Fruit fly (Drosophila melanogaster) whole organism, prepupa: ENCODE measurements around the gene shf.

Experiments
- Blimp-1 ChIP-seq: fragments of 200-800 bp; sonication (Bioruptor generic); optimal IDR thresholded peaks from 3 replicates; lab custom pipeline; 2017; ENCODE audit warnings: missing biosample characterization, missing genetic modification characterization, mild to moderate bottlenecking, moderate library complexity, missing genetic modification reagents
- CG11902 ChIP-seq: fragments of 200-800 bp; sonication (Bioruptor generic); optimal IDR thresholded peaks from 3 replicates; lab custom pipeline; 2016; ENCODE audit warnings: missing biosample characterization, missing genetic modification characterization
- CG15336 ChIP-seq: fragments of 200-800 bp; sonication (Bioruptor generic); IDR thresholded peaks from 2 replicates; pipeline ENCODE4 v1.3.6; 2022; ENCODE audit warnings: missing biosample characterization, missing genetic modification characterization
- CG1621 ChIP-seq: fragments of 200-800 bp; sonication (Bioruptor generic); optimal IDR thresholded peaks from 3 replicates; lab custom pipeline; 2018; ENCODE audit warnings: missing biosample characterization, mild to moderate bottlenecking, missing genetic modification characterization
- CG3032 ChIP-seq: fragments of 200-800 bp; optimal IDR thresholded peaks from 2 replicates; lab custom pipeline; 2019; ENCODE audit warnings: missing biosample characterization, mild to moderate bottlenecking, missing genetic modification characterization, moderate library complexity
- CG31627 ChIP-seq: fragments of 200-800 bp; sonication (Bioruptor generic); optimal IDR thresholded peaks from 3 replicates; lab custom pipeline; 2016; ENCODE audit warnings: missing biosample characterization, missing genetic modification characterization
- CG6163 ChIP-seq: fragments of 200-800 bp; sonication (Bioruptor generic); IDR thresholded peaks from 3 replicates; pipeline ENCODE4 v1.3.6; 2022; ENCODE audit warnings: missing biosample characterization, missing genetic modification characterization
- CG7368 ChIP-seq: fragments of 200-800 bp; sonication (Bioruptor generic); optimal IDR thresholded peaks from 3 replicates; lab custom pipeline; 2016; ENCODE audit warnings: missing biosample characterization, missing genetic modification characterization
- CG8119 ChIP-seq: fragments of 200-800 bp; sonication (Bioruptor generic); IDR thresholded peaks from 3 replicates; pipeline ENCODE4 v1.3.6; 2022; ENCODE audit warnings: missing biosample characterization, missing genetic modification characterization
- CG9139 ChIP-seq: fragments of 200-800 bp; sonication (Bioruptor generic); optimal IDR thresholded peaks from 3 replicates; lab custom pipeline; 2017; ENCODE audit warnings: missing biosample characterization, mild to moderate bottlenecking, missing genetic modification characterization
- Eip78C ChIP-seq: fragments of 200-800 bp; sonication (Bioruptor generic); peaks from one replicate; lab custom pipeline; 2016; ENCODE audit warnings: missing biosample characterization, missing genetic modification characterization
- Ets96B ChIP-seq: fragments of 200-800 bp; optimal IDR thresholded peaks from 2 replicates; lab custom pipeline; 2019; ENCODE audit warnings: missing biosample characterization, mild to moderate bottlenecking, missing genetic modification characterization, moderate library complexity
- Gug ChIP-seq: fragments of 200-800 bp; sonication (Bioruptor generic); IDR thresholded peaks from 2 replicates; pipeline ENCODE4 v1.3.6; 2022; ENCODE audit warnings: missing biosample characterization, missing genetic modification characterization
- Hr4 ChIP-seq: fragments of 200-800 bp; sonication (Bioruptor generic); optimal IDR thresholded peaks from 3 replicates; lab custom pipeline; 2016; ENCODE audit warnings: missing biosample characterization, missing genetic modification characterization
- Smox ChIP-seq: fragments of 200-800 bp; sonication (Bioruptor generic); optimal IDR thresholded peaks from 3 replicates; lab custom pipeline; 2016; ENCODE audit warnings: missing biosample characterization, missing genetic modification characterization
- Sox102F ChIP-seq: fragments of 200-800 bp; sonication (Bioruptor generic); optimal IDR thresholded peaks from 2 replicates; lab custom pipeline; 2016; ENCODE audit warnings: missing biosample characterization, mild to moderate bottlenecking, missing genetic modification characterization
- Sox15 ChIP-seq: fragments of 200-800 bp; sonication (Bioruptor generic); optimal IDR thresholded peaks from 3 replicates; lab custom pipeline; 2016; ENCODE audit warnings: missing biosample characterization, missing genetic modification characterization
- achi ChIP-seq: fragments of 200-800 bp; sonication (Bioruptor generic); optimal IDR thresholded peaks from 3 replicates; lab custom pipeline; 2016; ENCODE audit warnings: missing biosample characterization, missing genetic modification characterization
- cyc ChIP-seq: fragments of 200-800 bp; sonication (Bioruptor generic); optimal IDR thresholded peaks from 3 replicates; lab custom pipeline; 2016; ENCODE audit warnings: missing biosample characterization, missing genetic modification characterization
- dac ChIP-seq: fragments of 200-800 bp; sonication (Bioruptor generic); optimal IDR thresholded peaks from 2 replicates; lab custom pipeline; 2017; ENCODE audit warnings: missing biosample characterization, mild to moderate bottlenecking, missing genetic modification characterization
- dsx ChIP-seq: fragments of 200-800 bp; optimal IDR thresholded peaks from 3 replicates; lab custom pipeline; 2019; ENCODE audit warnings: missing biosample characterization, mild to moderate bottlenecking, missing genetic modification characterization, moderate library complexity; ENCODE audit not compliant: poor library complexity, severe bottlenecking
- eg ChIP-seq: fragments of 200-800 bp; sonication (Bioruptor generic); IDR thresholded peaks from 3 replicates; pipeline ENCODE4 v1.3.6; 2022; ENCODE audit warnings: missing biosample characterization, missing genetic modification characterization
- esn ChIP-seq: fragments of 200-800 bp; sonication (Bioruptor generic); optimal IDR thresholded peaks from 2 replicates; lab custom pipeline; 2016; ENCODE audit warnings: missing biosample characterization, mild to moderate bottlenecking, missing genetic modification characterization, moderate library complexity
- fd59A ChIP-seq: fragments of 200-800 bp; sonication (Bioruptor generic); optimal IDR thresholded peaks from 2 replicates; lab custom pipeline; 2017; ENCODE audit warnings: missing biosample characterization, mild to moderate bottlenecking, missing genetic modification characterization, missing genetic modification reagents
- fkh ChIP-seq: fragments of 200-800 bp; sonication (Bioruptor generic); optimal IDR thresholded peaks from 3 replicates; lab custom pipeline; 2017; ENCODE audit warnings: missing biosample characterization, mild to moderate bottlenecking, missing genetic modification characterization, moderate library complexity
- lz ChIP-seq: fragments of 200-800 bp; sonication (Bioruptor generic); optimal IDR thresholded peaks from 3 replicates; lab custom pipeline; 2016; ENCODE audit warnings: missing biosample characterization, missing genetic modification characterization
- net ChIP-seq: fragments of 200-800 bp; sonication (Bioruptor generic); optimal IDR thresholded peaks from 3 replicates; lab custom pipeline; 2016; ENCODE audit warnings: missing biosample characterization, missing genetic modification characterization
- salr ChIP-seq, 2 experiments: fragments of 200-800 bp; sonication (Bioruptor generic); optimal IDR thresholded peaks; 3 replicates each; lab custom pipeline; 2016 to 2018; ENCODE audit warnings: missing biosample characterization in 2 of 2, missing genetic modification characterization in 2 of 2, mild to moderate bottlenecking in 1 of 2
- spab ChIP-seq: fragments of 200-800 bp; sonication (Bioruptor generic); optimal IDR thresholded peaks from 2 replicates; lab custom pipeline; 2017; ENCODE audit warnings: missing biosample characterization, mild to moderate bottlenecking, missing genetic modification characterization, missing genetic modification reagents
- ss ChIP-seq, 2 experiments: fragments of 200-800 bp; sonication (Bioruptor generic); optimal IDR thresholded peaks; 2 replicates in 1 of 2; 3 replicates in 1 of 2; lab custom pipeline; 2017 to 2018; ENCODE audit warnings: mild to moderate bottlenecking in 2 of 2, missing biosample characterization in 2 of 2, missing genetic modification characterization in 2 of 2, moderate library complexity in 1 of 2
- topi ChIP-seq: fragments of 200-800 bp; sonication (Bioruptor generic); optimal IDR thresholded peaks from 3 replicates; lab custom pipeline; 2016; ENCODE audit warnings: missing biosample characterization, missing genetic modification characterization
- vri ChIP-seq: fragments of 200-800 bp; sonication (Bioruptor generic); optimal IDR thresholded peaks from 3 replicates; lab custom pipeline; 2016; ENCODE audit warnings: missing biosample characterization, mild to moderate bottlenecking, missing genetic modification characterization

The shf gene

DNA sequence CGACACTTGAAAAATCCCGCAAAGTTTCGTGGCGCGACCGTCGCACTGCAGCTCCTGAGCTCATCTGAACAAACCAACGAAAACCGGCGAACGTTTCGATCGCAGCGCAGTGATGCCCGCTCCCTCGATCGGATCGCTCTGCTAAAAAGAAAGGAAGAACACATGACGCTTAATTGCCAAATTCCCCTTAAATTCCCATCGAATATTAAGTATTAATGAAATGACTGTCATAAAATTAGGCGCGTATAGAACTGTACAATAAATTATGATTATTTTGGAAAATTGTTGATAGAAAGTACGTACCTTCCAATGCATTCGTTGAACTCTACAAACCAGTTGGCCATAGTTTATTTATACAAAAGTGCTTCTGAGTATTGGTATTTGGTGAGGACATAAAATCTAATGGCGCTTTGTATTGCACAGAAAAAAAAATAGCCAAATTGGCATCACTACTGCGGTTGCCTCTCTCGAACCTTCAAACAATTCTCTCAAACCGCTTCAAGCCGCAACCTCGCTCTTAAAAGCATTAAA, at the start of gene shf:
Gene shf, minus strand, starts transcription at position 51 of the 531 bp plus-strand sequence.
- no peak for TF ChIP-seq vri (GFP tag; lab: Kevin White, UChicago)
- no peak for TF ChIP-seq Blimp-1 (GFP tag; lab: Kevin White, UChicago)
- no peak for TF ChIP-seq net (GFP tag; lab: Kevin White, UChicago)
- TF ChIP-seq Eip78C (GFP tag; lab: Kevin White, UChicago), result peak; percentile 73
- peak; percentile 20 for TF ChIP-seq CG3032 (tag; lab: Kevin White, UChicago)
- peak; percentile 6 for TF ChIP-seq dsx
- TF ChIP-seq cyc (GFP tag; lab: Kevin White, UChicago), result no peak
- 0 out of 3 replicates have a peak, but pooled peaks have one; percentile 32 for TF ChIP-seq eg (GFP tag; lab: Robert Waterston, UW)
- peak; percentile 46 for TF ChIP-seq Hr4
- TF ChIP-seq CG11902 (GFP tag; lab: Kevin White, UChicago), result no peak
- TF ChIP-seq achi (GFP tag; lab: Kevin White, UChicago), result peak; percentile 39
- peak; percentile 22 for TF ChIP-seq lz
- no peak for TF ChIP-seq Sox15 (GFP tag; lab: Kevin White, UChicago)
- TF ChIP-seq CG31627 (GFP tag; lab: Kevin White, UChicago), result peak; percentile 3
- peak; percentile 9 for TF ChIP-seq Ets96B
- peak; percentile 12 for TF ChIP-seq CG7368
- no peak for TF ChIP-seq ss (GFP tag; optimal IDR thresholded peaks at IDR 0.05; lab: Kevin White, UChicago)
- peak; percentile 35; the same call in 1 of the 2 replicates for TF ChIP-seq CG15336
- TF ChIP-seq Sox102F (GFP tag; lab: Kevin White, UChicago), result peak; percentile 18
- peak; percentile 37 for TF ChIP-seq topi (GFP tag; lab: Kevin White, UChicago)
- peak; percentile 21; the same call in 1 of the 3 replicates for TF ChIP-seq CG8119
- TF ChIP-seq fd59A (GFP tag; lab: Kevin White, UChicago), result peak; percentile 4
- peak; percentile 56 for TF ChIP-seq esn

DNA sequence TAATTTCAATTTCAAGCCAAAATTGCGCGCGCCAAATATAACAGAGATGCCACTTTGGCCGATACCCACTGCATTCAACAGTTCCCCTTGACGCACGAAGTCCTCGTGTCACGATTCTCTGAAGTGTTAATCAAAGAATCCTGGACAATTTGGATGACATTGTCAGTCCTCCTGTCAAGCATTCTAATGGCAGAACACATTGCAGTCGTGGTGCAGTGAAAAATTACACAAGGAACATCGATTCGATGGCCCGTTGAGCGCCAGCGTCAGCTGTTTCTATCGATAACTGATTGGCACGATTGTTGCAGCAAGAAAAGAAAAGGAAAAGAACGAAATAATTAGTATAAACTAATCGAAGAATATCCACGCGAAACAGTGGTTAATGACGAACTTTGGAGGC, 44.7 kb upstream of the shf start, which contains the start of gene nonC:
Gene nonC, plus strand, starts transcription at position 294 of the 400 bp plus-strand sequence.
- TF ChIP-seq CG1621 (tag; lab: Kevin White, UChicago) (no peak), dac (GFP tag; lab: Kevin White, UChicago) (no peak), Gug (no peak), esn (no peak), net (GFP tag; lab: Kevin White, UChicago) (no peak), fkh (GFP tag; lab: Kevin White, UChicago) (no peak), achi (GFP tag; lab: Kevin White, UChicago) (no peak), salr (GFP tag; optimal IDR thresholded peaks at IDR 0.05; lab: Kevin White, UChicago) (no peak), spab (GFP tag; lab: Kevin White, UChicago) (no peak), vri (GFP tag; lab: Kevin White, UChicago) (no peak), lz (no peak), CG9139 (GFP tag; lab: Kevin White, UChicago) (no peak)

DNA sequence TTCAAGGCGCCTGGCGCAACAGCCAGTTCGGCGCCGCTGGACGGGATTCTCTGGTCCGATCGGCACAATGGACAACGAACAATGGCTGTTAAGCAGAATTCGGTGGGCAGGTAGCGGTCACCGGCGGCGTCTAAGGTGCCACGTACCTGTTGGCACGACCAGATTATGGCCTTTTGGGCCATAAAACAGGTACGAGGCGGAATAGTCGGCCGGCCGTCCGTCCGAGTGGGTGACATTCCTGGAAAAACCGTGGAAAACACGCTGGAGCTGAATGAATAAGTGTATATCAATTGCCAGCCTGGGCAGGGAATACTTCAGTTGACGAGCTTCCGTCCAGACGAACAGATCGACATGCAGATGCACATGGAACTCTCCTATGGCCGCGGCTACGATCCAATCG, 43.4 kb upstream of the shf start, which contains the start of gene Atx-1:
Gene Atx-1, plus strand, starts transcription at position 301 of the 400 bp plus-strand sequence.
- TF ChIP-seq Gug (no peak), dac (GFP tag; lab: Kevin White, UChicago) (no peak), CG11902 (GFP tag; lab: Kevin White, UChicago) (no peak), cyc (GFP tag; lab: Kevin White, UChicago) (no peak)

DNA sequence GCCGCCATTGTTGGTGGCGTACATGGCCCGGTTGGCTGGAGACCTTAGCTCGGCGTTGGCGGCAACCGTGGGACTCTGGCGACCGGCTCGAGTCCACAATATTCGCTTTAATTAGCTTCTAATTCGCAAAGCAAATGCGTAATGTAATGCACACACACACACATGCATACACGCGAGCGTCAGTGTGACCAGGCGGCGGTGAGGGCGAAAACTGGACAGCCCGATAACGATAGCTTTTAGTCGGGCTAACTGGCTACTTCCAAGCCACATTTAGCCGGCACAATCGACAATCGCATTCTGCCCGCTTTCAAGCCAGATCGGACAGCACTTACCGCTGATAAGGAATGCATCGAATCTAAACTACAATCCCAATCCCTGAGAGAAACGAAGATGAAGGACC, 41.2 kb upstream of the shf start, which contains the start of the genes Nf-YC and xit:
Gene Nf-YC, minus strand, starts transcription at position 217 of the 400 bp plus-strand sequence.
Gene xit, plus strand, starts transcription at position 314 of the 400 bp plus-strand sequence.
- no peak for TF ChIP-seq CG31627 (GFP tag; lab: Kevin White, UChicago)
- TF ChIP-seq CG9139 (GFP tag; lab: Kevin White, UChicago), result no peak

DNA sequence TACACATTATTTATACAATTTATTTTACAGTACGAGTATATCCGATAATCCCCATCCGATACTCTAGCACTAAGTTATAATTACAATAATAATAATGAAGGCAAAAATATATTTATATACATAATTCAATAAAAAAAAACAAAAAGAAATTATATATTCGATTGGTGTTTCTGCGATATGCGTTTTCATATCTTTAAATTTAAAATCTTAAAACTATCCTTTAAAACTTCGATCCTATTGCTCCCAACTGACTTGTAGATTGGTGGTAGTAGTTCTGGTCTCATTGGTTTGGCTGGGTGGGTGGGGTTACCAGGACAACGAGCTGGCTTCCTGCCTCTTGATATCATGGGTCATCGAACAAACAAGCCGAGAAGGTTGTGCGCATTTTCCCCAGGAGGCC, 34.2 kb upstream of the shf start, which contains the start of gene iav:
Gene iav, plus strand, starts transcription at position 301 of the 400 bp plus-strand sequence.
- TF ChIP-seq CG6163 (GFP tag; lab: Robert Waterston, UW) (no peak), Smox (GFP tag; lab: Kevin White, UChicago) (no peak)
